Fruit fly (Drosophila melanogaster): Measurements from ENCODE around the gene Acp29AB.

- TF ChIP-seq gl (tag; optimal IDR thresholded peaks at IDR 0.05) (no peak), CG34367 (tag; optimal IDR thresholded peaks at IDR 0.05) (no peak), rn (GFP tag; IDR thresholded peaks at IDR 0.05) (no peak), CG15710 (tag; optimal IDR thresholded peaks at IDR 0.05) (no peak), D1 (tag; optimal IDR thresholded peaks at IDR 0.05) (no peak), CG32121 (GFP tag; IDR thresholded peaks at IDR 0.05) (no peak), CG8159 (tag; optimal IDR thresholded peaks at IDR 0.05) (no peak), CG4496 (GFP tag; IDR thresholded peaks at IDR 0.05) (no peak), EcR (GFP tag; optimal IDR thresholded peaks at IDR 0.05) (peak; percentile 57), CG12605 (GFP tag; IDR thresholded peaks at IDR 0.05) (no peak), Snoo (tag; optimal IDR thresholded peaks at IDR 0.05) (no peak), CG13204 (GFP tag; optimal IDR thresholded peaks at IDR 0.05) (no peak), fd96Ca (GFP tag; IDR thresholded peaks at IDR 0.05) (no peak), CG14655 (GFP tag; optimal IDR thresholded peaks at IDR 0.05) (no peak)
Observed at dm6 chr2L:8411530-8411929, 18.5 kb upstream of the Acp29AB start, which contains the start of gene Naglu.

Measured in whole organism, pupa.